Worm (Caenorhabditis elegans) whole organism, late embryonic: ENCODE data around the gene srh-99.

Experiments used
- K09A11.1 ChIP-seq: sonication (generic microtip); optimal IDR thresholded peaks from 2 replicates; lab custom pipeline; 2017; ENCODE audit warnings: antibody characterized with exemption, mild to moderate bottlenecking, missing genetic modification characterization, missing compliant biosample characterization; ENCODE audit not compliant: insufficient read depth
- ama-1 ChIP-seq: fragments of 150-350 bp; optimal IDR thresholded peaks from 2 replicates; lab custom pipeline; 2014
- ceh-18 ChIP-seq: sonication (generic microtip); optimal IDR thresholded peaks from 2 replicates; lab custom pipeline; 2016; ENCODE audit warnings: missing genetic modification characterization, missing compliant biosample characterization
- ceh-24 ChIP-seq: sonication (generic microtip); optimal IDR thresholded peaks from 2 replicates; lab custom pipeline; 2016; ENCODE audit warnings: mild to moderate bottlenecking, missing genetic modification characterization, missing compliant biosample characterization
- ceh-30 ChIP-seq: fragments of 150-350 bp; optimal IDR thresholded peaks from 2 replicates; lab custom pipeline; 2014; ENCODE audit warnings: missing biosample characterization, missing genetic modification characterization
- ceh-34 ChIP-seq: sonication (generic microtip); optimal IDR thresholded peaks from 2 replicates; lab custom pipeline; 2016; ENCODE audit warnings: mild to moderate bottlenecking, missing genetic modification characterization, missing compliant biosample characterization
- ceh-45 ChIP-seq: fragments of 200-800 bp; sonication (Bioruptor generic); IDR thresholded peaks from 2 replicates; pipeline ENCODE4 v1.3.6; 2022; ENCODE audit warnings: missing genetic modification reagents, missing genetic modification characterization, missing compliant biosample characterization
- fax-1 ChIP-seq: sonication (generic microtip); optimal IDR thresholded peaks from 2 replicates; lab custom pipeline; 2016; ENCODE audit warnings: missing genotype, missing genetic modification characterization, missing compliant biosample characterization
- hlh-30 ChIP-seq: sonication (generic microtip); optimal IDR thresholded peaks from 2 replicates; lab custom pipeline; 2017; ENCODE audit warnings: antibody characterized with exemption, missing genetic modification characterization, missing compliant biosample characterization; ENCODE audit not compliant: insufficient read depth
- npax-4 ChIP-seq: sonication (generic microtip); optimal IDR thresholded peaks from 2 replicates; lab custom pipeline; 2016; ENCODE audit warnings: missing genetic modification characterization, missing compliant biosample characterization
- pag-3 ChIP-seq: sonication (generic microtip); optimal IDR thresholded peaks from 2 replicates; lab custom pipeline; 2016; ENCODE audit warnings: missing compliant biosample characterization, missing genetic modification characterization, borderline replicate concordance
- pha-4 ChIP-seq: fragments of 150-350 bp; optimal IDR thresholded peaks from 2 replicates; lab custom pipeline; 2018; ENCODE audit warnings: missing biosample characterization, missing genetic modification reagents, missing genetic modification characterization
- tbx-2 ChIP-seq: sonication (generic microtip); optimal IDR thresholded peaks from 2 replicates; lab custom pipeline; 2016; ENCODE audit warnings: missing genetic modification characterization, missing compliant biosample characterization
- unc-3 ChIP-seq, 2 experiments: fragments of 200-800 bp in 1 of 2; sonication (Bioruptor generic) in 1 of 2; sonication (generic microtip) in 1 of 2; conservative IDR thresholded peaks in 1 of 2; optimal IDR thresholded peaks in 1 of 2; 2 replicates each; pipeline versions ENCODE4 v1.3.6 to Lab custom; 2016 to 2022; ENCODE audit warnings: missing compliant biosample characterization in 2 of 2, missing genetic modification characterization in 2 of 2, missing genetic modification reagents in 1 of 2

DNA sequence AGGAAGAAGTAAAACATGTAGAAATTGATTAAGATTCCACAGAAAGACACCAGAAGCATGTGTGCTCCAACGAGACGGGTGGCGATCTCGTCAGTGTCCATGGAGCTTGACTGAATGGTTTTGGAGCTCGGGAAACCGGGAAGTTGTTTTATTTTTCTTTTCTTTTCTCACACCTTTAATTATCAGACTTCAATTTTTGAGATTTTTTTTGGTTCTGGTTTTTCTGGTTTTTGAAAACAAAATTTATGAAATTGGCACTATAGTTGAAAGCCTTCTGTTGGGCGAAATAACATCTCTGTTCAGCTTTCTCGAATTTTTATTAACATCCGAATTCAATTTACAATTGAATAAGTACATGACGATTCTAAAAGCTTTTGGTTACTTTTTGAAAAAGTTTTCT, 16.8 kb downstream of the srh-99 start, which contains the start of gene srx-104:
- no peak for TF ChIP-seq pha-4 (tag; lab: Kevin White, UChicago)
- no peak for TF ChIP-seq ceh-18
- TF ChIP-seq npax-4 (tag; lab: Kevin White, UChicago), result no peak
- TF ChIP-seq ceh-34 (tag; lab: Kevin White, UChicago), result no peak
- TF ChIP-seq tbx-2 (tag; lab: Kevin White, UChicago), result no peak
- no peak for TF ChIP-seq ama-1 (lab: Kevin White, UChicago)
- TF ChIP-seq K09A11.1, result no peak
- TF ChIP-seq pag-3 (tag; lab: Kevin White, UChicago), result no peak
- no peak for TF ChIP-seq fax-1 (tag; lab: Kevin White, UChicago)
- no peak for TF ChIP-seq ceh-30 (tag; lab: Kevin White, UChicago)
- no peak for TF ChIP-seq hlh-30
- TF ChIP-seq ceh-24 (tag; lab: Kevin White, UChicago), result no peak
- TF ChIP-seq ceh-45, result no peak
- no peak for TF ChIP-seq unc-3 (GFP tag; conservative IDR thresholded peaks at IDR 0.05; lab: Robert Waterston, UW)
- no peak for TF ChIP-seq unc-3 (tag; optimal IDR thresholded peaks at IDR 0.05; lab: Kevin White, UChicago)
